Fruit fly (Drosophila melanogaster) whole organism, embryonic: ENCODE measurements around the gene Or33b.

Experiments used
- CG17912 ChIP-seq: fragments of 200-800 bp; sonication (Bioruptor generic); optimal IDR thresholded peaks from 2 replicates; lab custom pipeline; 2018; ENCODE audit warnings: missing biosample characterization, mild to moderate bottlenecking, missing genetic modification characterization
- CG8089 ChIP-seq: fragments of 200-800 bp; sonication (Bioruptor generic); optimal IDR thresholded peaks from 3 replicates; lab custom pipeline; 2016; ENCODE audit warnings: missing biosample characterization, missing genetic modification characterization
- CG9609 ChIP-seq: fragments of 200-800 bp; sonication (Bioruptor generic); optimal IDR thresholded peaks from 3 replicates; lab custom pipeline; 2016; ENCODE audit warnings: missing biosample characterization, missing genetic modification characterization
- Ravus ChIP-seq: fragments of 200-800 bp; sonication (Bioruptor generic); IDR thresholded peaks from 2 replicates; pipeline ENCODE4 v1.3.6; 2022; ENCODE audit warnings: missing biosample characterization, missing genetic modification characterization

dm6 chr2L:11980075-11980474 is 44.1 kb downstream of the Or33b start:
- no peak for TF ChIP-seq CG9609
- no peak for TF ChIP-seq CG8089
- TF ChIP-seq CG17912, result no peak
- TF ChIP-seq Ravus (GFP tag; lab: Robert Waterston, UW), result no peak
